Worm (Caenorhabditis elegans): ENCODE results near the gene mtm-9.

- no peak for TF ChIP-seq madf-3 (GFP tag; IDR thresholded peaks at IDR 0.05)
- TF ChIP-seq unc-62 (GFP tag; optimal IDR thresholded peaks at IDR 0.05): no peak
- TF ChIP-seq ama-1 (optimal IDR thresholded peaks at IDR 0.05): no peak
- TF ChIP-seq ama-1 (GFP tag; optimal IDR thresholded peaks at IDR 0.05): no peak
- TF ChIP-seq fkh-3 (tag; optimal IDR thresholded peaks at IDR 0.05): no peak
- TF ChIP-seq lir-1 (GFP tag; conservative IDR thresholded peaks at IDR 0.05): no peak
- no peak for TF ChIP-seq snpc-4 (GFP tag; optimal IDR thresholded peaks at IDR 0.05)
- TF ChIP-seq snpc-4 (tag; optimal IDR thresholded peaks at IDR 0.05): peak in 2 of 4 experiments; percentile 9 to 29
- TF ChIP-seq nfya-1 (tag; optimal IDR thresholded peaks at IDR 0.05; ENCODE audit: borderline replicate concordance, insufficient read depth): no peak
- TF ChIP-seq F57C9.4 (tag; optimal IDR thresholded peaks at IDR 0.05): no peak
- TF ChIP-seq dox-1 (GFP tag; IDR thresholded peaks at IDR 0.05): no peak
Observed at ce11 chrV:3739302-3739701, 4.1 kb upstream of the mtm-9 start, which contains the start of gene hpo-36.
